Fruit fly (Drosophila melanogaster): ENCODE measurements around the gene CG42814.

The CG42814 gene

DNA sequence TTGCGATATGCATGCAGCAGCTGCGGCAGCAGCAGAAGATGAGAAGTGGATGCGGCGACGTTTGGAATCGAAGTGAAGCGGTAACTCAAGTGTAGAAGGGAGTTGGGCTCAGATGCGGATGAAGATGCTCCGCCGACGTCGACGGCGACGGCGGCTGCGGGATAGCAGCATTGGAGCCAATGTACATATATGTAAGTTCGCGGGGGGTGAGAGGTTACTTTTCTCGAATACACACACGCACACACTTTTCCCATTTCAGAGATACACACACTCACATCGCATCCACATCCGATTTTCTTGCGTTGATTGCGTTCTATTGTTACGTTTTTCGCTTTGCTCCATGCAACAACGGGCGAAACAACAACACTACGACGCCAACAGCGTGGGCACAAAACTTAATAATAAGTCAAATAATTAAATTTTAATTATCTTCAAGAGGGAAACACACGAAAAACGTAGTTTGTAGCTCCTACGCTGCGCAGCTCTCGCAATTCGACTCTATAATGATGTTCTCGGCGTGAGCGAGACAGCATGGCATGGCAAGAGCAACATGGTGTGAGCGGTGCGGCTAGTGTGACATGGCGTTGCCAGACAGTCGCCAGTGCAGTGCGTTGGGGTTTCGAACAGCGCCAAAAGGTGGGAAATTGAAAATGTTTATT, 15.6 kb upstream of the CG42814 start, which contains the start of gene CG18766 (continued):
- 0 out of 3 replicates have a peak, but pooled peaks have one; percentile 46 for TF ChIP-seq CG6163 (GFP tag; IDR thresholded peaks at IDR 0.05)
- TF ChIP-seq CG31627 (GFP tag; optimal IDR thresholded peaks at IDR 0.05): peak; percentile 16
- peak; percentile 77 for TF ChIP-seq fkh (GFP tag; optimal IDR thresholded peaks at IDR 0.05)

DNA sequence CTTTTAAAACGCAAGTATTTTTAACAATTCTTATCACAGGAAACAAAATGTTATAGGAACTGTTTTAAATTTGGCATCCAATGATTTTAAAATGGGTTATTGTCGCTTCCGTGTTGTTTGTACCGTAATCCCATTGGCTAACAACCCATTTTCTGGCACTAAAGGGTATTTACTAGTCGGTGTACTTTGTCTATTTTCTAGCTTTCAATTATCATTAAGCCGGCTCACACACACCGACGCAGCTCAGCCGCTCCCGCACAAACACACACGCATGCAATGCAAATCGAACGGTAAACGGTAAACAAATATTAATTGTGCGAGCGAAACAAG, 15.1 kb upstream of the CG42814 start:
- TF ChIP-seq CG16779 (tag; optimal IDR thresholded peaks at IDR 0.05) (no peak), eg (GFP tag; IDR thresholded peaks at IDR 0.05) (no peak), fd85E (GFP tag; optimal IDR thresholded peaks at IDR 0.05) (no peak), Gug (GFP tag; IDR thresholded peaks at IDR 0.05) (no peak), CG9139 (GFP tag; optimal IDR thresholded peaks at IDR 0.05) (no peak), esn (GFP tag; optimal IDR thresholded peaks at IDR 0.05) (peak; percentile 3), lz (GFP tag; optimal IDR thresholded peaks at IDR 0.05) (peak; percentile 5), fkh (GFP tag; optimal IDR thresholded peaks at IDR 0.05) (peak; percentile 89), Lpt (GFP tag; optimal IDR thresholded peaks at IDR 0.05) (no peak)

DNA sequence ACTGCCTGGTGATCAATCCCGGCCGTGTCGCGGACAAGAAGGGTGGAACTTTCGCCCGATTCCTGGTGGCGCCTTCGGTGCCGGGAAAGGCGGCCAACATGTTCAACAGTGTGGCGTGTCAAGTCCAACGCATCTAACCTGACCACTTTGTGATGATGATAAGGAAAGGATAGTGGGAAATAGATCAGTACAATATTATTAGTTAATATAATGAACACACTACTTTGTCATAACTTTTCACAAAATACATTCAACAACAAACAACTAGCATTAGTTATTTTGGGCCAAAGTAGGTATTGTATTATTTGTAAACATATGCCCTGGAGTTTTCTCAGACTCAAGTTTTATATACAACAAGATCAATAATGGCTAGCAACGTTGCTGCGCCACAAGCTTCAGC, 11.7 kb upstream of the CG42814 start, which contains the start of gene CG17991:
TSS of gene CG17991 (plus strand) at position 301 of the 400 bp plus-strand sequence.
- no peak for TF ChIP-seq fd59A (GFP tag; optimal IDR thresholded peaks at IDR 0.05)
- no peak for TF ChIP-seq CG6808 (GFP tag; optimal IDR thresholded peaks at IDR 0.05)
- TF ChIP-seq Lpt (GFP tag; optimal IDR thresholded peaks at IDR 0.05): no peak

DNA sequence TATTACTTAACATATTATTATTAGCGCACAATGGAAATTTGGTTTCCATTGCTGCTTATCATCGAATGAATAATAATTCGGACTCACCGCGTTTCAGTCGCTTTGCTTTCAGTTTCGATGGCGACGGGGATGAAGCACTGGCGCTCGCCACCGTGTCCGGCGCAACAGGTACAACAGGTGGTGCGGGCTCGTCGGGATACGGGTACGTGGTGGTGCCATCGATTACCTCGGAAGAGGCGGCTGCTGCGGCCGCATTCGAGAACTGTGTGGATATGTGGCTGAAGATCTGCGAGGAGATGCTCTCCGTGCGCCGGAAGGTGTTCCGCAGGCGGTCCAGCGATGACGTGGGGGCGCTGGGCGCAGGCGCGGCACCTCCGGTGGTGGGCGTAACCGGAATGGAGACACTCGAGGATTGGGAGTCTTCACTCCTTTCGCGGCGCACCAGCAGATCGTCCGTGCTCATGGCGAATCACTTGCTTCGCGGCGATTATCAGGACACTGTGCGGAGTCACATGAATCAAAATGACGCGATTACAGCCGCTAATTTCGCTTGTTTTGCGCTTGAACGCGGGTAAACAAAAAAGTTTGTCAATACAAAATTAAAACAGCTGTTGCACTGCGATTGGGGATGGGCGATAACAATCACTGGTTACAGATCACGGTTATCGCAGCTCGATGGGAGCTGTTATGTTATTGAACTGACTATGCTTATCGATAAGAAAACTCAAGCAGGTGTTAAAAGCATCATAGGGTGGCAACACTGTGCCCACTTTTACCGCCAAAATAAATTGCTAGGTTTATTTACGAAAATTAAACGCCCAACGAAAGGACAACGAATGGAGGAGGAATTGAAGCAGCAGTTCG, 9.4 kb upstream of the CG42814 start, which contains the start of the genes CG31064 and PolA2:
TSS of gene CG31064 (minus strand) at position 648 of the 864 bp plus-strand sequence.
TSS of gene PolA2 (plus strand) at position 726 of the 864 bp plus-strand sequence.
- TF ChIP-seq acj6 (GFP tag; optimal IDR thresholded peaks at IDR 0.05) (no peak), esn (GFP tag; optimal IDR thresholded peaks at IDR 0.05) (peak; percentile 0), CG1621 (tag; optimal IDR thresholded peaks at IDR 0.05) (peak; percentile 37), CG6163 (GFP tag; IDR thresholded peaks at IDR 0.05) (no peak), fkh (GFP tag; optimal IDR thresholded peaks at IDR 0.05) (peak; percentile 95)

DNA sequence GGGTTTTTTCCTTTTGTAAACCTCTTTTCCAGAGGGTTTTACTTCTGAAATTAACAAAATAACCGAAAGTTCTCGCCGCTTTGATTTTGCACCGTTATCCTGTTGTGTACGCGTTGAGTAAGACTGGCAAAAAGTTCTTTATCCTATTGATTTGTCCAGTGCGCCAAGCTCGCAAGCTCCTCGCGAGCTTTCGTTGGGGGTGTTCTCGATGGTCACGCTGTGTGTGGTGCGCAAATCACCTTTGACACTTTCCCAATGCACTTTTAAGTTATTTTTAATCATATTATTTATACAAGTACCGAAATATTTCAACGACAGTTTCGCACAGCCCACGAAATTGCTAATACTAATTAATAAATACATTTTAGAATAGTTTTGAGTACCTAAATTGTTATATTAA, 8.7 kb upstream of the CG42814 start:
- peak; percentile 73 for TF ChIP-seq svp (GFP tag)
- no peak for TF ChIP-seq CG6792 (GFP tag; optimal IDR thresholded peaks at IDR 0.05)
- TF ChIP-seq CG6854 (GFP tag; optimal IDR thresholded peaks at IDR 0.05): no peak

DNA sequence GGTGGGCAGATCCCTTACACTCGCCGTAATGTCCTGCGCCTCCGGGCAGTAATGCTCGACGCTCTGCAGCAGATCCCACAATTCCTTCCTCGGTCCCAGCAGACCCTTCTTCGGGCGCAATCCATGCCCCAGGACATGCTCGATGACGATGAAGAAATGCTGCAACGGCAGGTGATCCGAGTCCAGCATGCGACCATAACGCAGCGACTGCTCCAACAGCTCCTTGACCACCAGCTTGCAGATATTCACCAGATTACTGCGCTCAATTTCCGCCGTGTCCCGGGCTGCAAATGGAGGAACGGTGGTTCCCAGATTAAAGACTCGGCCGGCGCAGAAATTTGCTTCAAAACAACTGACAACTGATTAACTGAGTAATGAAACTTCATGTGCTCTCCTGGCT, 4.1 kb upstream of the CG42814 start, which contains the start of gene CG31068:
TSS of gene CG31068 (plus strand) at position 301 of the 400 bp plus-strand sequence.
- no peak for TF ChIP-seq Smox (GFP tag; optimal IDR thresholded peaks at IDR 0.05)
- TF ChIP-seq CG4318 (GFP tag; optimal IDR thresholded peaks at IDR 0.05): no peak
- no peak for TF ChIP-seq ss (GFP tag; optimal IDR thresholded peaks at IDR 0.05)
- no peak for TF ChIP-seq CG11762 (GFP tag; optimal IDR thresholded peaks at IDR 0.05; ENCODE audit: insufficient read depth)
- TF ChIP-seq CG7368 (GFP tag; optimal IDR thresholded peaks at IDR 0.05): no peak
- no peak for TF ChIP-seq pdm3 (GFP tag; optimal IDR thresholded peaks at IDR 0.05)
- TF ChIP-seq Eip78C (GFP tag): no peak
- no peak for TF ChIP-seq OdsH (GFP tag; optimal IDR thresholded peaks at IDR 0.05)
- TF ChIP-seq dsx (GFP tag; optimal IDR thresholded peaks at IDR 0.05; ENCODE audit: poor library complexity, severe bottlenecking): no peak
- no peak for TF ChIP-seq Hr39 (GFP tag; optimal IDR thresholded peaks at IDR 0.05)
- TF ChIP-seq CG6276 (GFP tag; optimal IDR thresholded peaks at IDR 0.05): no peak
- no peak for TF ChIP-seq fd85E (GFP tag; optimal IDR thresholded peaks at IDR 0.05)
